Fruit fly (Drosophila melanogaster) whole organism, embryonic: Measurements from ENCODE around the gene dmrt11E.

ENCODE experiments used
- Atf3 ChIP-seq: fragments of 200-800 bp; sonication (Bioruptor generic); optimal IDR thresholded peaks from 3 replicates; lab custom pipeline; 2016; ENCODE audit warnings: missing biosample characterization, missing genetic modification characterization
- Bdp1 ChIP-seq: fragments of 200-800 bp; sonication (Bioruptor generic); optimal IDR thresholded peaks from 3 replicates; lab custom pipeline; 2016; ENCODE audit warnings: missing biosample characterization, missing genetic modification characterization
- CG11695 ChIP-seq: fragments of 200-800 bp; sonication (Bioruptor generic); IDR thresholded peaks from 3 replicates; pipeline ENCODE4 v1.3.6; 2022; ENCODE audit warnings: missing biosample characterization, missing genetic modification characterization
- CG14710 ChIP-seq: fragments of 200-800 bp; sonication (Bioruptor generic); optimal IDR thresholded peaks from 3 replicates; lab custom pipeline; 2019; ENCODE audit warnings: missing biosample characterization, mild to moderate bottlenecking, missing genetic modification characterization, moderate library complexity
- CG15073 ChIP-seq: fragments of 200-800 bp; sonication (Bioruptor generic); optimal IDR thresholded peaks from 2 replicates; lab custom pipeline; 2016; ENCODE audit warnings: missing biosample characterization, missing genetic modification characterization
- CG17385 ChIP-seq: fragments of 200-800 bp; sonication (Bioruptor generic); optimal IDR thresholded peaks from 3 replicates; lab custom pipeline; 2018; ENCODE audit warnings: missing biosample characterization, mild to moderate bottlenecking, missing genetic modification characterization
- CG18262 ChIP-seq: fragments of 200-800 bp; optimal IDR thresholded peaks from 3 replicates; lab custom pipeline; 2019; ENCODE audit warnings: missing biosample characterization, mild to moderate bottlenecking, missing genetic modification characterization, moderate library complexity
- CG30431 ChIP-seq: fragments of 200-800 bp; sonication (Bioruptor generic); optimal IDR thresholded peaks from 2 replicates; lab custom pipeline; 2017; ENCODE audit warnings: missing biosample characterization, missing genetic modification characterization
- CG3065 ChIP-seq: fragments of 200-800 bp; sonication (Bioruptor generic); optimal IDR thresholded peaks from 2 replicates; lab custom pipeline; 2016; ENCODE audit warnings: missing biosample characterization, missing genetic modification characterization
- CG31441 ChIP-seq: fragments of 200-800 bp; sonication (Bioruptor generic); IDR thresholded peaks from 2 replicates; pipeline ENCODE4 v1.3.6; 2022; ENCODE audit warnings: missing biosample characterization, missing genetic modification characterization
- CG3407 ChIP-seq: fragments of 200-800 bp; sonication (Bioruptor generic); optimal IDR thresholded peaks from 2 replicates; lab custom pipeline; 2018; ENCODE audit warnings: missing biosample characterization, mild to moderate bottlenecking, missing genetic modification characterization
- CG4404 ChIP-seq: fragments of 200-800 bp; sonication (Bioruptor generic); IDR thresholded peaks from 2 replicates; pipeline ENCODE4 v1.3.6; 2022; ENCODE audit warnings: missing biosample characterization, missing genetic modification characterization
- CG7928 ChIP-seq: fragments of 200-800 bp; sonication (Bioruptor generic); optimal IDR thresholded peaks from 2 replicates; lab custom pipeline; 2017; ENCODE audit warnings: missing biosample characterization, mild to moderate bottlenecking, missing genetic modification characterization
- CHES-1-like ChIP-seq: fragments of 200-800 bp; sonication (Bioruptor generic); optimal IDR thresholded peaks from 2 replicates; lab custom pipeline; 2016; ENCODE audit warnings: missing biosample characterization, missing genetic modification characterization
- Dad ChIP-seq: fragments of 200-800 bp; sonication (Bioruptor generic); optimal IDR thresholded peaks from 3 replicates; lab custom pipeline; 2016; ENCODE audit warnings: missing biosample characterization, missing genetic modification characterization
- Dbx ChIP-seq: fragments of 200-800 bp; sonication (Bioruptor generic); IDR thresholded peaks from 3 replicates; pipeline ENCODE4 v1.3.6; 2022; ENCODE audit warnings: missing biosample characterization, missing genetic modification characterization
- Dp ChIP-seq: fragments of 200-800 bp; sonication (Bioruptor generic); optimal IDR thresholded peaks from 2 replicates; lab custom pipeline; 2018; ENCODE audit warnings: missing biosample characterization, mild to moderate bottlenecking, missing genetic modification characterization, moderate library complexity
- Elba2 ChIP-seq: fragments of 200-800 bp; sonication (Bioruptor generic); optimal IDR thresholded peaks from 3 replicates; lab custom pipeline; 2016; ENCODE audit warnings: missing biosample characterization, missing genetic modification characterization
- H15 ChIP-seq: fragments of 200-800 bp; sonication (Bioruptor generic); IDR thresholded peaks from 3 replicates; pipeline ENCODE4 v1.3.6; 2022; ENCODE audit warnings: missing biosample characterization, missing genetic modification characterization
- HmgZ ChIP-seq: fragments of 200-800 bp; sonication (Bioruptor generic); optimal IDR thresholded peaks from 2 replicates; lab custom pipeline; 2018; ENCODE audit warnings: missing biosample characterization, mild to moderate bottlenecking, missing genetic modification characterization
- Hmr ChIP-seq: fragments of 200-800 bp; sonication (Bioruptor generic); optimal IDR thresholded peaks from 3 replicates; lab custom pipeline; 2017; ENCODE audit warnings: mild to moderate bottlenecking, missing biosample characterization, missing genetic modification reagents, missing genetic modification characterization
- Hr3 ChIP-seq: fragments of 200-800 bp; sonication (Bioruptor generic); optimal IDR thresholded peaks from 3 replicates; lab custom pipeline; 2016; ENCODE audit warnings: missing biosample characterization, missing genetic modification characterization
- Lhr ChIP-seq: fragments of 200-800 bp; sonication (Bioruptor generic); optimal IDR thresholded peaks from 3 replicates; lab custom pipeline; 2017; ENCODE audit warnings: mild to moderate bottlenecking, missing biosample characterization, missing genetic modification reagents, missing genetic modification characterization
- NFAT ChIP-seq: fragments of 200-800 bp; sonication (Bioruptor generic); IDR thresholded peaks from 2 replicates; pipeline ENCODE4 v1.3.6; 2022; ENCODE audit warnings: missing biosample characterization, missing genetic modification characterization
- Neu2 ChIP-seq: fragments of 200-800 bp; sonication (Bioruptor generic); optimal IDR thresholded peaks from 3 replicates; lab custom pipeline; 2016; ENCODE audit warnings: missing biosample characterization, missing genetic modification characterization, borderline replicate concordance
- Nf-YB ChIP-seq: fragments of 200-800 bp; sonication (Bioruptor generic); optimal IDR thresholded peaks from 3 replicates; lab custom pipeline; 2019; ENCODE audit warnings: missing biosample characterization, mild to moderate bottlenecking, missing genetic modification characterization, moderate library complexity
- PHDP ChIP-seq: fragments of 200-800 bp; sonication (Bioruptor generic); optimal IDR thresholded peaks from 3 replicates; lab custom pipeline; 2018; ENCODE audit warnings: missing biosample characterization, mild to moderate bottlenecking, missing genetic modification characterization, moderate library complexity
- Poxn ChIP-seq: fragments of 200-800 bp; sonication (Bioruptor generic); IDR thresholded peaks from 2 replicates; pipeline ENCODE4 v1.3.6; 2022; ENCODE audit warnings: missing biosample characterization, missing genetic modification characterization
- Six4 ChIP-seq: fragments of 200-800 bp; sonication (Bioruptor generic); optimal IDR thresholded peaks from 2 replicates; lab custom pipeline; 2016; ENCODE audit warnings: missing biosample characterization, missing genetic modification characterization
- Sox100B ChIP-seq: fragments of 200-800 bp; sonication (Bioruptor generic); optimal IDR thresholded peaks from 3 replicates; lab custom pipeline; 2018; ENCODE audit warnings: missing biosample characterization, mild to moderate bottlenecking, missing genetic modification characterization
- Stat92E ChIP-seq, 3 experiments: fragments of >200 bp in 2 of 3; fragments of 200-800 bp in 1 of 3; sonication (Bioruptor generic) in 1 of 3; optimal IDR thresholded peaks; 2 replicates each; lab custom pipeline; 2017 to 2019; ENCODE audit warnings: missing biosample characterization in 3 of 3, missing genetic modification characterization in 3 of 3, mild to moderate bottlenecking in 1 of 3, moderate library complexity in 1 of 3
- TFAM ChIP-seq: fragments of 200-800 bp; sonication (Bioruptor generic); optimal IDR thresholded peaks from 2 replicates; lab custom pipeline; 2017; ENCODE audit warnings: missing biosample characterization, missing genetic modification characterization, inconsistent platforms
- Usf ChIP-seq: fragments of 200-800 bp; sonication (Bioruptor generic); optimal IDR thresholded peaks from 2 replicates; lab custom pipeline; 2017; ENCODE audit warnings: missing genotype, missing biosample characterization, missing genetic modification characterization
- ac ChIP-seq: fragments of 200-800 bp; sonication (Bioruptor generic); optimal IDR thresholded peaks from 3 replicates; lab custom pipeline; 2017; ENCODE audit warnings: missing biosample characterization, mild to moderate bottlenecking, missing genetic modification characterization
- bcd ChIP-seq: fragments of 200-800 bp; sonication (Bioruptor generic); optimal IDR thresholded peaks from 2 replicates; lab custom pipeline; 2017; ENCODE audit warnings: missing biosample characterization, mild to moderate bottlenecking, missing genetic modification characterization
- btn ChIP-seq: fragments of 200-800 bp; sonication (Bioruptor generic); optimal IDR thresholded peaks from 2 replicates; lab custom pipeline; 2016; ENCODE audit warnings: missing biosample characterization, missing genetic modification characterization
- chinmo ChIP-seq: fragments of 200-800 bp; sonication (Bioruptor generic); IDR thresholded peaks from 4 replicates; pipeline ENCODE4 v1.3.6; 2022; ENCODE audit warnings: missing biosample characterization, missing genetic modification characterization; ENCODE audit not compliant: partially characterized antibody
- cwo ChIP-seq: fragments of 200-800 bp; sonication (Bioruptor generic); optimal IDR thresholded peaks from 3 replicates; lab custom pipeline; 2017; ENCODE audit warnings: missing biosample characterization, missing genetic modification characterization, mild to moderate bottlenecking, moderate library complexity, missing genetic modification reagents
- danr ChIP-seq: fragments of 200-800 bp; sonication (Bioruptor generic); IDR thresholded peaks from 2 replicates; pipeline ENCODE4 v1.3.6; 2022; ENCODE audit warnings: missing biosample characterization, missing genetic modification characterization
- kay ChIP-seq: fragments of 200-800 bp; sonication (Bioruptor generic); optimal IDR thresholded peaks from 2 replicates; lab custom pipeline; 2016; ENCODE audit warnings: missing biosample characterization, missing genetic modification characterization
- ken ChIP-seq: fragments of 200-800 bp; sonication (Bioruptor generic); IDR thresholded peaks from 3 replicates; pipeline ENCODE4 v1.3.6; 2022; ENCODE audit warnings: missing biosample characterization, missing genetic modification characterization
- klu ChIP-seq: fragments of 200-800 bp; sonication (Bioruptor generic); IDR thresholded peaks from 2 replicates; pipeline ENCODE4 v1.3.6; 2022; ENCODE audit warnings: missing biosample characterization, missing genetic modification characterization
- luna ChIP-seq: fragments of 200-800 bp; sonication (Bioruptor generic); optimal IDR thresholded peaks from 2 replicates; lab custom pipeline; 2016; ENCODE audit warnings: missing biosample characterization, missing genetic modification characterization
- org-1 ChIP-seq: fragments of 200-800 bp; sonication (Bioruptor generic); optimal IDR thresholded peaks from 2 replicates; lab custom pipeline; 2017; ENCODE audit warnings: missing biosample characterization, missing genetic modification characterization
- pnt ChIP-seq: fragments of 200-800 bp; sonication (Bioruptor generic); optimal IDR thresholded peaks from 3 replicates; lab custom pipeline; 2016; ENCODE audit warnings: missing biosample characterization, missing genetic modification characterization
- pros ChIP-seq: fragments of 200-800 bp; sonication (Bioruptor generic); optimal IDR thresholded peaks from 3 replicates; lab custom pipeline; 2019; ENCODE audit warnings: missing biosample characterization, mild to moderate bottlenecking, missing genetic modification characterization, moderate library complexity
- psq ChIP-seq: fragments of 200-800 bp; sonication (Bioruptor generic); optimal IDR thresholded peaks from 2 replicates; lab custom pipeline; 2017; ENCODE audit warnings: missing biosample characterization, missing genetic modification characterization
- sens-2 ChIP-seq: fragments of 200-800 bp; sonication (Bioruptor generic); IDR thresholded peaks from 2 replicates; pipeline ENCODE4 v1.3.6; 2022; ENCODE audit warnings: missing biosample characterization, missing genetic modification characterization
- so ChIP-seq: fragments of 200-800 bp; sonication (Bioruptor generic); IDR thresholded peaks from 3 replicates; pipeline ENCODE4 v1.3.6; 2022; ENCODE audit warnings: missing biosample characterization, missing genetic modification characterization
- sr ChIP-seq: fragments of 200-800 bp; sonication (Bioruptor generic); IDR thresholded peaks from 3 replicates; pipeline ENCODE4 v1.3.6; 2022; ENCODE audit warnings: missing biosample characterization, missing genetic modification characterization
- unc-4 ChIP-seq: fragments of 200-800 bp; sonication (Bioruptor generic); IDR thresholded peaks from 2 replicates; pipeline ENCODE4 v1.3.6; 2022; ENCODE audit warnings: missing biosample characterization, missing genetic modification characterization; ENCODE audit not compliant: partially characterized antibody
- wor ChIP-seq: fragments of 200-800 bp; sonication (Bioruptor generic); IDR thresholded peaks from 2 replicates; pipeline ENCODE4 v1.3.6; 2022; ENCODE audit warnings: missing biosample characterization, missing genetic modification characterization

Gene dmrt11E

DNA sequence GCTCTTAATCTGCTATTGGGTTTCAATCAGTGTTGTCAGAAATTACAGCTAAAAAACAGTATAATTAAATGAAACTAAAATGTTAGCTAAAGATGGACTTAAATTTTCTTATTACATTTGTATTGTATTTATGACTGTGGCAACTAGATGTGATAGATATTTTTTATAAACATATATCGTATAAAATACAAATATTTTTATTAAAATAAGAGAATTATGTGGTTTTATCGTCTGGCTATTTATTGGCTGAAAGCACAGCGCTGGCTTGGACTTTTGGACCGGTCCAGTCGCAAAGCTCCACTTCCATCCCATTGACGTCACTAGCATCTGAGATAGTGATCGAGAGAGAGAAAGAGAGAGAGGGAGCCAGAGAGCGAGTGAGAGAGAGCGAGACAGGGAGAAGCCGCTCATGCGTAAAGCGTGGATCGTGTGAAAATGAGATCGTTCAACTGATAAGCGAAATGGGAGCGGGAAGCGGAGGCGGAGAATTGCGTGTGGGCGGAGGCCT, 48.6 kb upstream of the dmrt11E start (continued):
- no peak for TF ChIP-seq CG3065 (GFP tag; lab: Kevin White, UChicago)
- no peak for TF ChIP-seq CG11695 (GFP tag; lab: Robert Waterston, UW)
- TF ChIP-seq Elba2 (GFP tag; lab: Kevin White, UChicago): no peak
- no peak for TF ChIP-seq btn (GFP tag; lab: Kevin White, UChicago)
- TF ChIP-seq PHDP (tag; lab: Kevin White, UChicago): peak; percentile 58
- TF ChIP-seq pnt (GFP tag; lab: Kevin White, UChicago): no peak
- TF ChIP-seq org-1 (GFP tag; lab: Kevin White, UChicago): no peak
- TF ChIP-seq chinmo (GFP tag; lab: Robert Waterston, UW): no peak
- TF ChIP-seq klu: peak; percentile 26; the same call in 1 of the 2 replicates
- TF ChIP-seq wor (GFP tag; lab: Robert Waterston, UW): no peak
- no peak for TF ChIP-seq so (GFP tag; lab: Robert Waterston, UW)
- TF ChIP-seq ken (GFP tag; lab: Robert Waterston, UW): no peak
- TF ChIP-seq pros (GFP tag; lab: Kevin White, UChicago): no peak
- no peak for TF ChIP-seq Dbx (GFP tag; lab: Robert Waterston, UW)
- peak; percentile 40 for TF ChIP-seq cwo
- TF ChIP-seq Dp: no peak
- TF ChIP-seq NFAT (GFP tag; lab: Robert Waterston, UW): no peak
- peak; percentile 18; the same call in 1 of the 2 replicates for TF ChIP-seq CG31441
- no peak for TF ChIP-seq Usf
- TF ChIP-seq HmgZ (tag; lab: Kevin White, UChicago): no peak
- TF ChIP-seq CG18262: peak; percentile 38
- no peak for TF ChIP-seq danr (GFP tag; lab: Robert Waterston, UW)
- no peak for TF ChIP-seq psq (GFP tag; lab: Kevin White, UChicago)
- no peak for TF ChIP-seq kay (GFP tag; lab: Kevin White, UChicago)
- TF ChIP-seq Neu2 (GFP tag; lab: Kevin White, UChicago): no peak
- no peak for TF ChIP-seq CG7928 (GFP tag; lab: Kevin White, UChicago)
- no peak for TF ChIP-seq Hr3 (GFP tag; lab: Kevin White, UChicago)
- no peak for TF ChIP-seq Bdp1 (GFP tag; lab: Kevin White, UChicago)
- TF ChIP-seq CG4404: no peak
- TF ChIP-seq Poxn (GFP tag; lab: Robert Waterston, UW): no peak
- peak; percentile 65 for TF ChIP-seq Sox100B (GFP tag; lab: Kevin White, UChicago)
- TF ChIP-seq Nf-YB: no peak
- TF ChIP-seq H15 (GFP tag; lab: Robert Waterston, UW): no peak
- TF ChIP-seq CHES-1-like: no peak
- no peak for TF ChIP-seq CG14710 (tag; lab: Kevin White, UChicago)
- no peak for TF ChIP-seq Atf3
- peak; percentile 34 for TF ChIP-seq CG17385 (GFP tag; lab: Kevin White, UChicago)
- TF ChIP-seq TFAM (GFP tag; lab: Kevin White, UChicago): no peak
- TF ChIP-seq Six4 (GFP tag; lab: Kevin White, UChicago): no peak
- TF ChIP-seq Dad (GFP tag; lab: Kevin White, UChicago): no peak
- no peak for TF ChIP-seq CG30431
- no peak for TF ChIP-seq luna (GFP tag; lab: Kevin White, UChicago)
- TF ChIP-seq sens-2 (GFP tag; lab: Robert Waterston, UW): no peak
- TF ChIP-seq CG15073 (GFP tag; lab: Kevin White, UChicago): no peak
- no peak for TF ChIP-seq Lhr (GFP tag; lab: Kevin White, UChicago)
- TF ChIP-seq bcd: peak; percentile 39
- no peak for TF ChIP-seq Stat92E (GFP tag; optimal IDR thresholded peaks at IDR 0.05; lab: Kevin White, UChicago)
- TF ChIP-seq CG3407 (GFP tag; lab: Kevin White, UChicago): no peak
- peak; percentile 81 for TF ChIP-seq sr
- peak; percentile 66 for TF ChIP-seq Hmr (GFP tag; lab: Kevin White, UChicago)
- TF ChIP-seq unc-4 (GFP tag; lab: Robert Waterston, UW): no peak
- no peak for TF ChIP-seq ac (GFP tag; lab: Kevin White, UChicago)
